Worm (Caenorhabditis elegans): ENCODE data around the gene attf-3.
"Not testable (repeated sequence)": the region's sequence is repeated elsewhere in the genome, so short reads cannot be mapped to it uniquely, and the experiment has no call there.

Gene attf-3

DNA sequence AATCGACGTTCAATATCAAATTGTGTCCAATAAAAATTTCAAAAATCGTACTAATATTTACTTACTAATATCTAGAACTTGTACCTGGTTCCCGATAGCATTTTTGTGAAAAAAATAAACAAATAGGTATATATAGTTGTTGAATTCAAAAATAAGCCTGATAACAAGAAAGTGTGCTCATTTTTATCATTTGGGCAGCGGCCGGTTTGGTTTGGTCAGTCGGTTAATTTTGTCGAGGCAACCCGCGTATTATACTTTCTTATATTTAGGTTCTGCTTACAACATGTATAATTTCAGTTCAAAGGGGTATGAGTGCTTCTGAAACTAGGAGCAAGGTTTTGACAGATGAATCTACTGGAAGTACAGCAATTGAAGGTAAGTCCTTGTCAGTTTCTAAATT is 44.5 kb upstream of the attf-3 start, which contains the start of the genes nhr-280 and C29F9.2 (continued):
- no peak for TF ChIP-seq K09A11.1 (tag; optimal IDR thresholded peaks at IDR 0.05; ENCODE audit: insufficient read depth)

ce11 chrIII:124478-124877 is 38.3 kb upstream of the attf-3 start, which contains the start of gene pals-23:
Gene pals-23, plus strand, starts transcription at chrIII:124778.
- TF ChIP-seq tbx-7 (tag; optimal IDR thresholded peaks at IDR 0.05) (no peak), hlh-15 (tag; optimal IDR thresholded peaks at IDR 0.05) (no peak)

ce11 chrIII:121983-122449 is 35.8 kb upstream of the attf-3 start, which contains the start of gene C29F9.12:
Gene C29F9.12, minus strand, starts transcription at chrIII:122033.
- TF ChIP-seq nhr-232, pax-1, ets-4 (tag; optimal IDR thresholded peaks at IDR 0.05): not testable (repeated sequence)

- no peak for TF ChIP-seq syd-9 (tag; optimal IDR thresholded peaks at IDR 0.05)
- TF ChIP-seq nfya-1 (tag; optimal IDR thresholded peaks at IDR 0.05), result no peak
- TF ChIP-seq ceh-6 (GFP tag; optimal IDR thresholded peaks at IDR 0.05), result no peak
- TF ChIP-seq sox-4 (tag; optimal IDR thresholded peaks at IDR 0.05), result no peak
- no peak for TF ChIP-seq ahr-1 (tag; optimal IDR thresholded peaks at IDR 0.05)
- TF ChIP-seq tbx-2 (tag; optimal IDR thresholded peaks at IDR 0.05), result no peak
- TF ChIP-seq hlh-15 (tag; optimal IDR thresholded peaks at IDR 0.05), result no peak
- TF ChIP-seq ceh-14 (tag; optimal IDR thresholded peaks at IDR 0.05), result no peak
- TF ChIP-seq npax-4 (tag; optimal IDR thresholded peaks at IDR 0.05), result no peak
- TF ChIP-seq Y22D7AL.16 (tag; optimal IDR thresholded peaks at IDR 0.05), result no peak
- no peak for TF ChIP-seq hlh-6 (tag; optimal IDR thresholded peaks at IDR 0.05)
Measured at ce11 chrIII:120199-120598, 34.0 kb upstream of the attf-3 start, which contains the start of gene pals-24. Gene pals-24, plus strand, starts transcription at chrIII:120435.

ce11 chrIII:117857-118256 is 31.7 kb upstream of the attf-3 start:
- no peak for TF ChIP-seq lin-11 (tag; optimal IDR thresholded peaks at IDR 0.05)
- TF ChIP-seq tbx-7 (tag; optimal IDR thresholded peaks at IDR 0.05), result no peak
- no peak for TF ChIP-seq ets-4 (tag; optimal IDR thresholded peaks at IDR 0.05)
- TF ChIP-seq ceh-24 (tag; optimal IDR thresholded peaks at IDR 0.05), result no peak
- no peak for TF ChIP-seq sdc-2 (tag; optimal IDR thresholded peaks at IDR 0.05)
- no peak for TF ChIP-seq ceh-14 (tag; optimal IDR thresholded peaks at IDR 0.05)
- no peak for TF ChIP-seq ttx-3 (tag; optimal IDR thresholded peaks at IDR 0.05)
- TF ChIP-seq elt-2 (tag; optimal IDR thresholded peaks at IDR 0.05), result no peak
- no peak for TF ChIP-seq lim-6 (tag; optimal IDR thresholded peaks at IDR 0.05)
- TF ChIP-seq F13H6.1 (tag; optimal IDR thresholded peaks at IDR 0.05), result no peak
- TF ChIP-seq pha-4 (tag; optimal IDR thresholded peaks at IDR 0.05), result no peak
- TF ChIP-seq pqm-1 (tag; optimal IDR thresholded peaks at IDR 0.05), result no peak
- no peak for TF ChIP-seq unc-55 (GFP tag; optimal IDR thresholded peaks at IDR 0.05)

DNA sequence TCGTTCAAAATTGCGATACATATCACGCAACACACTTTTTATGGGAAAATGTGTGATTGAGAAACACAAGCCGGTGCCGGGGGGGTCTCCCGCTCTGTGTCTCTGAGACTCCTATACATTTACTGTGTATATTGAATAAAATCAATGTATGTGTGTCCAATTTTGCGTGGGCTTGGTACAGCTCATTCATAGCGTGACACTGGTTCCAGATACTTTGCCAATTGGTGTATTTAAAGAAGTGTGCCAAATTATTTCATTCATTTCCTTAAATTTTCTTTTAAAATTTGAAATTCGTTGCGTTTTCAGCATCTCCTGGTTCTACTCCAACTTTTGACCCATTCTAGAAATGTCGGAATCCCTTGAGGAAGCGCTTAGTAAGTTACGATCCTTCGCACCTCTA is 31.0 kb upstream of the attf-3 start, which contains the start of gene C29F9.5:
TSS of gene C29F9.5 (plus strand) at position 301 of the 400 bp plus-strand sequence.
- no peak for TF ChIP-seq zip-5 (tag; optimal IDR thresholded peaks at IDR 0.05)
- TF ChIP-seq pag-3 (tag; optimal IDR thresholded peaks at IDR 0.05; ENCODE audit: borderline replicate concordance), result no peak
- TF ChIP-seq fax-1 (tag; optimal IDR thresholded peaks at IDR 0.05), result no peak
- no peak for TF ChIP-seq ceh-48 (tag; optimal IDR thresholded peaks at IDR 0.05)
- no peak for TF ChIP-seq ceh-34 (tag; optimal IDR thresholded peaks at IDR 0.05)
- no peak for TF ChIP-seq lim-6 (tag; optimal IDR thresholded peaks at IDR 0.05)

DNA sequence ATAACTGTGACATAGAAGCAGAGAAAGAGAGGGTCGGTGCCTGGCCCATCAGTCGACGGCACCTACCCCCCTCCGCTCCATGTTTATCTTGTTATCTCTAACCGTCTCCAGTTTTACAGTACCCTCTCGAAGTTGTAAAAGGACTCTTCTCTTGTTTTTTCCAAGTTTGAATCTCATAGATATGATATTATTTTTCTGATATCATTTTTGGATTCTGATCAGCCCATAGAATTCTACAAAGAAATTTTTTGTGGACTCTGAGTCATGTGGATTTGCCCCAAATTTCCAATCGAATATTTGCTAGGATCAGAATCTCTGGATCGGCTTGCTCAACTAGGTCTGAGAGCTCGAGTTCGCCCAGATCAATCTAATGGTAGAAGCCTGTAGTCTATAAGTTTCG is 28.4 kb upstream of the attf-3 start, which contains the start of gene C29F9.6:
TSS of gene C29F9.6 (plus strand) at position 301 of the 400 bp plus-strand sequence.
- TF ChIP-seq sox-2 (GFP tag; IDR thresholded peaks at IDR 0.05) (no peak), unc-55 (GFP tag; optimal IDR thresholded peaks at IDR 0.05) (no peak), fax-1 (tag; optimal IDR thresholded peaks at IDR 0.05) (no peak), ceh-31 (tag; optimal IDR thresholded peaks at IDR 0.05) (no peak), pha-2 (tag; optimal IDR thresholded peaks at IDR 0.05) (no peak), ama-1 (optimal IDR thresholded peaks at IDR 0.05) (no peak), fkh-10 (GFP tag; optimal IDR thresholded peaks at IDR 0.05) (no peak), pat-9 (tag; optimal IDR thresholded peaks at IDR 0.05) (no peak), ceh-34 (tag; optimal IDR thresholded peaks at IDR 0.05) (no peak), ttx-3 (tag; optimal IDR thresholded peaks at IDR 0.05) (no peak), odd-2 (tag; optimal IDR thresholded peaks at IDR 0.05) (no peak), ceh-18 (tag; optimal IDR thresholded peaks at IDR 0.05) (no peak), ets-4 (tag; optimal IDR thresholded peaks at IDR 0.05) (no peak), syd-9 (tag; optimal IDR thresholded peaks at IDR 0.05) (no peak), madf-2 (tag; optimal IDR thresholded peaks at IDR 0.05) (no peak)

Measured in whole organism, late embryonic.